Worm (Caenorhabditis elegans): ENCODE measurements around the gene C34D4.2.

The C34D4.2 gene

DNA sequence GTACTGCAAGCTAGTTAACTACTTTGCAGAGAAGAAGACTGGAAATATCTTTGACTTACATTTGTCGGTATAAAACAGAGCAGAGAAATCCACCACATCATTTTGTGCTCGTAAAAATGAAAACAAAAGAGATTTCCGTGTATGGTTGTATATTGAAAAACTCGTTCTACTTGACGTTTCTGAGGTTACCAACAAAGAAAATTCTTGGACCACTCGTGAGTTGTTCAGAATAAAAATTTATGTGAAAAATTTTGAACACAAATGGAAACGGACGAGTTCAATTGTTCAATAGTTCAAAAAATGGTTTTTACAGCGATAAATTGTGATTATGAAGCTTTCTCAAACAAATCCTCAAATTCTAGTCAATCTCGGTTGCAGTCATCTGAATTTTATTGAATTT is 30.1 kb downstream of the C34D4.2 start, which contains the start of gene clec-179:
Gene clec-179 (minus strand): TSS at position 101 of the 400 bp plus-strand sequence.
- no peak for TF ChIP-seq him-1 (tag; optimal IDR thresholded peaks at IDR 0.05)
- no peak for TF ChIP-seq dao-5 (tag; optimal IDR thresholded peaks at IDR 0.05)
- TF ChIP-seq W03F9.2 (tag; optimal IDR thresholded peaks at IDR 0.05), result no peak

DNA sequence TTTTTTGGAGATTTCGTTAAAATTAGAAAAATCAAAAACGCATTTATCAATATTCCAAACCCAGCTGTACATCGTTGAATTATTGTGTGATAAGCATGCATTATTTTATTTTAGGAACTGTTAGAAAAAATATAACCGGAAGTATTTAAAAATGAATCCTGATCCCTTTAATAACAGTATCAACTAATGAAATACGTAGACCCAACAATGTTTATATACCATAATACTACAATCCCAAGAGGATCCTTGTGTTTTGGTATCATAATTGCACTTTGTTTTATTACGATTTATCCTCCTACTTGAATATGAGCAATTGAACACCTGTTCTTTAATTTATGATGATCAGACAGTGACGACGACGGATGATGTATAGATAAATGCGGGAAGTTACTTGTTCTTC is 32.3 kb downstream of the C34D4.2 start, which contains the start of gene str-249:
Gene str-249 (minus strand): TSS at position 101 of the 400 bp plus-strand sequence.
- TF ChIP-seq dao-5 (tag; optimal IDR thresholded peaks at IDR 0.05) (no peak), him-1 (tag; optimal IDR thresholded peaks at IDR 0.05) (no peak), W03F9.2 (tag; optimal IDR thresholded peaks at IDR 0.05) (no peak)

DNA sequence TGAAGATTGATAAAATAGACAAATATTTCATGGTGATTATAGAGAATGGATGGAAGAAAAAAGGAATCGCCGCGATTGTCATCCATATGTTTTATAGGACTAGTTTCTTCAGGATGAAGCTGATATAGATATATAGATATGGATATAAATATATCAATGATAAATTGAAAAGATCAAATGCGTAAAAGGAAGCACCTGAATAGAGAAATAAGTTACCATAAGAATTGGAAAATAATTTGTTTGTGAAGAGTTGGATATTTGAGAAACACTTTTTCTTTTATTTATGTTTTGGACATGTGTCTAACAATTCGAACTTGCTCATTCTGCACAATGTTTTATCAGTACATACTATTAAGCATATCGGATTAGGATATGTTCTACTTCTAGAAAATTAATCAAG is 33.6 kb downstream of the C34D4.2 start, which contains the start of gene C42D4.13:
Gene C42D4.13 (minus strand): TSS at position 101 of the 400 bp plus-strand sequence.
- no peak for TF ChIP-seq him-1 (tag; optimal IDR thresholded peaks at IDR 0.05)
- TF ChIP-seq dao-5 (tag; optimal IDR thresholded peaks at IDR 0.05), result no peak
- TF ChIP-seq W03F9.2 (tag; optimal IDR thresholded peaks at IDR 0.05), result no peak

ce11 chrIV:7188528-7189422 is 34.3 kb downstream of the C34D4.2 start, which contains the start of gene srlf-7:
Gene srlf-7, plus strand, starts transcription at chrIV:7189287.
- TF ChIP-seq dao-5 (tag; optimal IDR thresholded peaks at IDR 0.05), result no peak
- no peak for TF ChIP-seq him-1 (tag; optimal IDR thresholded peaks at IDR 0.05)
- TF ChIP-seq W03F9.2 (tag; optimal IDR thresholded peaks at IDR 0.05), result peak; percentile 15

DNA sequence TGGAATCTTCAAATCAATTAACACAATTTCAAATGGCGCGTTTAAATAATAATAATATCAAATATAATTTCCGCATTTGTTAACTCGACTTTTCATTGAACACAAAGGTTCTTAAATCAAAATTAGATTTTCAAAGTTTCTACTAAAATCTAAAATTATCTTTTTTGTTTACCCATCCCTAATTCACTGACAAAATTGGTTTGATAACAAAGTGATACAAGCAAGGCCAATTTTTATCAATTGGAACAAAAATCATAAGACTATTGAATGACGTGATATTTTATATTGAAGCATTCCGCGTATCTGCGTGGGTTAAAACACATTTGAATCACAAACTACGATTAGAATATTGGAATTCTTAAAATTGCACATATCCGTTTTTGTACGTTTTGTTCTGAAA is 36.0 kb downstream of the C34D4.2 start:
- TF ChIP-seq him-1 (tag; optimal IDR thresholded peaks at IDR 0.05) (no peak), dao-5 (tag; optimal IDR thresholded peaks at IDR 0.05) (no peak), W03F9.2 (tag; optimal IDR thresholded peaks at IDR 0.05) (no peak)

DNA sequence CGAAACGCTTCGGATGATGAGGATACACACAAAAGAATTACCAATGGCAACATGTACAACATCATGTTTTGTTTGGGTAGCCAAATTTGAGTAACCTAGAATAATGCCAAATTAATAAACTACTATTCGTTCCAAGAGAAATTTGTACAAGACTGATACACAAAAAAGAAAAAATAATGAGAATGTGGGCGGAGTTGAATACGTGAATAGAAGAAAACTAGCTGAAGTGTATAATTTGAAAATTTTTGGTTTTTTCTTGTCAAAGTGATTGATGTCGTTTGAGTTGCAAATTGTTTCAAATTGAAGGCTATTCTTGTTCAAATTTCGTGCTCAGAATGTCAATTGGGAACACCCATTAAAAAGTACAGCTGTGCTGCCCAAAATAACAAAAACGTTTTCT is 37.3 kb downstream of the C34D4.2 start, which contains the start of gene R13A1.5:
Gene R13A1.5 (minus strand): TSS at position 101 of the 400 bp plus-strand sequence.
- TF ChIP-seq W03F9.2 (tag; optimal IDR thresholded peaks at IDR 0.05), result no peak
- TF ChIP-seq dao-5 (tag; optimal IDR thresholded peaks at IDR 0.05), result no peak
- no peak for TF ChIP-seq him-1 (tag; optimal IDR thresholded peaks at IDR 0.05)

DNA sequence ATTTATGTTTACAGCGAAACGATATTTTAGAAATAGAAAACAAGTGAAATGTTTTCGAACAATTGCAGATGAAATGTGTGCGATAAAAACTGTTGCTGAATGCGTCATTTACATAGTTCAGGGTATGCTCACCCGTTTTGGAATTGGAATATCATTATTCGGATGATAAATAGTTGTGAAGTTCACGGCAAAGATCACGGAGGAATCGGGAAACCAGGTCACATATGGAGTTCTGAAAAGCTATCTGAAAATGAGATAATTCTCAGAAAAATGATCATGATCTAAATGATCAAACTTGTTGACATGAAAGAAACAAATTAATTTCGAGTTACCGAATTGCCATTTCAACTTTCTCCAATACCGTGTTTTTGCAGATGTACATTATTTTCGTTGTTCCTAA is 41.3 kb downstream of the C34D4.2 start, which contains the start of gene best-16:
Gene best-16 (minus strand): TSS at position 101 of the 400 bp plus-strand sequence.
- TF ChIP-seq him-1 (tag; optimal IDR thresholded peaks at IDR 0.05) (no peak), W03F9.2 (tag; optimal IDR thresholded peaks at IDR 0.05) (no peak), dao-5 (tag; optimal IDR thresholded peaks at IDR 0.05) (no peak)

DNA sequence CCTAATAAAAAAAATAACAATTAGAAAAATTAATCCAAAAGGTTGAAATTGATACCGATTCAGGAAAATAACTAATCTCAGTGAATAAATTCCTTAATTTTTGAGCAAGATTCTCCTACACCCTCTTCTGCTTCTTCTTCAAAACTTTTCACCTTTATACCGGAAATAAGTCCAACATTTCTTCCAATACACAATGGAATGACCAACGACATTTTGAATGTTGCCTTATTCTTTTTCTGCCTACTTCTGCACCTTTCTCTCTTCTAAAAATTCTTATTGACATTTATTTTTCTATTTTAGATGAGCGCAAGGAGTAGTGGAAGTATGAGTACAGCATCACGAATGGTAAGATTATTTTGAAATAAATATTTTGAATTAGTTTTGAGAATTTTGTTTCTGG is 42.4 kb downstream of the C34D4.2 start, which contains the start of gene unc-8:
Gene unc-8 (plus strand): TSS at position 301 of the 400 bp plus-strand sequence.
- TF ChIP-seq dao-5 (tag; optimal IDR thresholded peaks at IDR 0.05) (no peak), him-1 (tag; optimal IDR thresholded peaks at IDR 0.05) (no peak), W03F9.2 (tag; optimal IDR thresholded peaks at IDR 0.05) (no peak)

- TF ChIP-seq W03F9.2 (tag; optimal IDR thresholded peaks at IDR 0.05), result no peak
- no peak for TF ChIP-seq him-1 (tag; optimal IDR thresholded peaks at IDR 0.05)
- TF ChIP-seq dao-5 (tag; optimal IDR thresholded peaks at IDR 0.05), result no peak
These were observed 49.2 kb downstream of the C34D4.2 start, which contains the start of gene R13A1.3 for ce11 chrIV:7203696-7204095. Gene R13A1.3, plus strand, starts transcription at chrIV:7203996.

Measured in whole organism, L4/young adult.